Worm (Caenorhabditis elegans) whole organism, mixed stage, embryonic: ENCODE data around the gene T25D1.3.

Experiments
- bed-3 ChIP-seq: fragments of 200-800 bp; sonication (Bioruptor generic); optimal IDR thresholded peaks from 3 replicates; lab custom pipeline; 2018; ENCODE audit warnings: mild to moderate bottlenecking, missing genetic modification characterization, moderate library complexity, missing compliant biosample characterization
- ceh-43 ChIP-seq: fragments of 200-800 bp; sonication (Bioruptor generic); optimal IDR thresholded peaks from 2 replicates; lab custom pipeline; 2018; ENCODE audit warnings: mild to moderate bottlenecking, missing genetic modification characterization, moderate library complexity, missing compliant biosample characterization
- ceh-83 ChIP-seq: fragments of 200-800 bp; sonication (Bioruptor generic); optimal IDR thresholded peaks from 2 replicates; lab custom pipeline; 2018; ENCODE audit warnings: mild to moderate bottlenecking, missing genetic modification characterization, missing compliant biosample characterization
- ces-1 ChIP-seq: fragments of 150-350 bp; optimal IDR thresholded peaks from 2 replicates; lab custom pipeline; 2014; ENCODE audit warnings: missing biosample characterization, missing genetic modification reagents, missing genetic modification characterization
- drap-1 ChIP-seq: fragments of 200-800 bp; sonication (Bioruptor generic); optimal IDR thresholded peaks from 3 replicates; lab custom pipeline; 2018; ENCODE audit warnings: mild to moderate bottlenecking, missing genetic modification characterization, missing compliant biosample characterization
- elt-1 ChIP-seq: sonication (generic microtip); optimal IDR thresholded peaks from 2 replicates; lab custom pipeline; 2017; ENCODE audit warnings: missing genetic modification characterization, mild to moderate bottlenecking, missing compliant biosample characterization, antibody characterized with exemption, moderate library complexity, borderline replicate concordance; ENCODE audit not compliant: insufficient read depth
- elt-3 ChIP-seq: fragments of 150-350 bp; optimal IDR thresholded peaks from 2 replicates; lab custom pipeline; 2014; ENCODE audit warnings: missing biosample characterization, missing genetic modification characterization
- ham-2 ChIP-seq: fragments of 200-800 bp; sonication (Bioruptor generic); optimal IDR thresholded peaks from 2 replicates; lab custom pipeline; 2018; ENCODE audit warnings: mild to moderate bottlenecking, missing genetic modification characterization, missing compliant biosample characterization
- hlh-1 ChIP-seq: fragments of 150-350 bp; optimal IDR thresholded peaks from 2 replicates; lab custom pipeline; 2014; ENCODE audit warnings: missing biosample characterization, missing genetic modification reagents, missing genetic modification characterization
- lin-13 ChIP-seq: fragments of 150-350 bp; optimal IDR thresholded peaks from 2 replicates; lab custom pipeline; 2014; ENCODE audit warnings: missing biosample characterization, missing genetic modification characterization
- lin-32 ChIP-seq: fragments of 200-800 bp; sonication (Bioruptor generic); optimal IDR thresholded peaks from 2 replicates; lab custom pipeline; 2018; ENCODE audit warnings: mild to moderate bottlenecking, missing genetic modification characterization, missing compliant biosample characterization
- lsy-2 ChIP-seq: fragments of 150-350 bp; optimal IDR thresholded peaks from 2 replicates; lab custom pipeline; 2014; ENCODE audit warnings: missing biosample characterization, missing genetic modification characterization
- mab-5 ChIP-seq: fragments of 150-350 bp; optimal IDR thresholded peaks from 2 replicates; lab custom pipeline; 2014; ENCODE audit warnings: missing biosample characterization, missing genetic modification characterization
- mep-1 ChIP-seq: fragments of 150-350 bp; optimal IDR thresholded peaks from 2 replicates; lab custom pipeline; 2017; ENCODE audit warnings: missing biosample characterization, missing genetic modification reagents, missing genetic modification characterization, inconsistent platforms
- mls-2 ChIP-seq: sonication (generic microtip); optimal IDR thresholded peaks from 2 replicates; lab custom pipeline; 2016; ENCODE audit warnings: mild to moderate bottlenecking, missing genetic modification characterization, moderate library complexity, missing compliant biosample characterization
- nhr-12 ChIP-seq: fragments of 150-350 bp; optimal IDR thresholded peaks from 2 replicates; lab custom pipeline; 2014; ENCODE audit warnings: missing biosample characterization, missing genetic modification characterization
- nhr-237 ChIP-seq: fragments of 150-350 bp; optimal IDR thresholded peaks from 2 replicates; lab custom pipeline; 2014; ENCODE audit warnings: missing biosample characterization, missing genetic modification characterization
- nhr-76 ChIP-seq: sonication (generic microtip); optimal IDR thresholded peaks from 2 replicates; lab custom pipeline; 2017; ENCODE audit warnings: missing biosample characterization, missing genetic modification characterization
- pha-4 ChIP-seq: fragments of 150-350 bp; optimal IDR thresholded peaks from 2 replicates; lab custom pipeline; 2018; ENCODE audit warnings: missing biosample characterization, missing genetic modification reagents, missing genetic modification characterization
- sem-2 ChIP-seq: fragments of 200-800 bp; sonication (Bioruptor generic); optimal IDR thresholded peaks from 2 replicates; lab custom pipeline; 2018; ENCODE audit warnings: mild to moderate bottlenecking, missing genetic modification characterization, missing compliant biosample characterization
- sptf-1 ChIP-seq: sonication (generic microtip); optimal IDR thresholded peaks from 2 replicates; lab custom pipeline; 2017; ENCODE audit warnings: mild to moderate bottlenecking, missing genetic modification characterization, moderate library complexity, missing compliant biosample characterization
- tbx-8 ChIP-seq: fragments of 200-800 bp; sonication (Bioruptor generic); optimal IDR thresholded peaks from 2 replicates; lab custom pipeline; 2018; ENCODE audit warnings: mild to moderate bottlenecking, missing genetic modification characterization, moderate library complexity, missing compliant biosample characterization
- unc-120 ChIP-seq: sonication (generic microtip); optimal IDR thresholded peaks from 2 replicates; lab custom pipeline; 2017; ENCODE audit warnings: missing genetic modification characterization, missing compliant biosample characterization; ENCODE audit not compliant: poor library complexity, severe bottlenecking
- unc-39 ChIP-seq: fragments of 150-350 bp; optimal IDR thresholded peaks from 2 replicates; lab custom pipeline; 2014; ENCODE audit warnings: missing biosample characterization, missing genetic modification characterization
- unc-62 ChIP-seq: fragments of 150-350 bp; optimal IDR thresholded peaks from 2 replicates; lab custom pipeline; 2014; ENCODE audit warnings: missing biosample characterization, missing genetic modification reagents, missing genetic modification characterization
- zip-8 ChIP-seq: fragments of 150-350 bp; optimal IDR thresholded peaks from 2 replicates; lab custom pipeline; 2014; ENCODE audit warnings: missing biosample characterization, missing genetic modification characterization
- ztf-11 ChIP-seq: fragments of 150-350 bp; optimal IDR thresholded peaks from 2 replicates; lab custom pipeline; 2014; ENCODE audit warnings: missing biosample characterization, missing genetic modification characterization

T25D1.3 gene

DNA sequence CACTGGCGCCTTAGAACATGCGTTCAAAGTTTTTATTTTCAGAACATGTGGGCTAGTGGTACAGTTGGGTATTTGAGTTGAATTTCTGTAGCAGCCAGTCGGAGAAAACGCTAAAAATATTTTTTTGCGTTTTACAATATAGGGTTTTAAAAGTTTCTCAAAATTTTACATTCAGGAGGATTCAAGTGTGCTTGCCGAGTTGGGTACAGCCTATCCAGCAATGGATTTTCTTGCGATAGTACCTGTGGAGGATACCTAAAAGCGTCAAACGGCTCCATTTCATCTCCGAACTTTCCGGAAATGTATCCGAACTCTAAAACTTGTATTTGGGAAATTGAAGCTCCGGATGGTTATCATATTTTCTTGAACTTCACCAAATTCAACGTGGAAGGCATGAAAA is 39.3 kb upstream of the T25D1.3 start:
- TF ChIP-seq sptf-1 (tag; lab: Kevin White, UChicago) (no peak), unc-39 (tag; lab: Kevin White, UChicago) (no peak), lsy-2 (tag; lab: Kevin White, UChicago) (no peak), mep-1 (tag; lab: Kevin White, UChicago) (no peak), drap-1 (GFP tag; lab: Kevin White, UChicago) (no peak), lin-13 (tag; lab: Kevin White, UChicago) (no peak), lin-32 (GFP tag; lab: Kevin White, UChicago) (no peak), ham-2 (no peak), hlh-1 (no peak)

DNA sequence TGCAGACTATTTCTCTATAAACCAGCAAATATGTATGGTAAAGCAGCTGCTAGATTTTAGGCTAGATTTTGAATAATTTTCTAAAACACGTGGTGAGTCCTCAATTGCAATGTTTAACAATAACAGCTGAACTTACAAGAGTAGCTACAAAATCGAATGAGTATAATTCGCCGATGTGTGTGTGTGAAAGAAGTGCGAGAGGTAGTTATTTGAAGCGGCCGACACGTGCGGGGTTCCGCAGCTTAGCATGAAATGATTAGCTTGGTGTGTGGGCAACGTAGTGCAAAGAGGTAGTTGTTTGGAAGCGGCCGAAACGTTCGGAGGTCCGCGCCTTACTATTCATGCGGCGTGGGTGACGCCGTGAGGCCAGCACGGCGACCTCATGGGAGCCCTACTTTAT is 36.6 kb upstream of the T25D1.3 start:
- no peak for TF ChIP-seq hlh-1
- TF ChIP-seq elt-1 (tag; lab: Kevin White, UChicago): no peak
- TF ChIP-seq elt-3 (tag; lab: Kevin White, UChicago): no peak
- TF ChIP-seq ceh-83: no peak
- TF ChIP-seq unc-39 (tag; lab: Kevin White, UChicago): no peak
- TF ChIP-seq unc-62 (GFP tag; lab: Kevin White, UChicago): no peak
- no peak for TF ChIP-seq lsy-2 (tag; lab: Kevin White, UChicago)
- TF ChIP-seq, all 35 proteins: peak for 0

DNA sequence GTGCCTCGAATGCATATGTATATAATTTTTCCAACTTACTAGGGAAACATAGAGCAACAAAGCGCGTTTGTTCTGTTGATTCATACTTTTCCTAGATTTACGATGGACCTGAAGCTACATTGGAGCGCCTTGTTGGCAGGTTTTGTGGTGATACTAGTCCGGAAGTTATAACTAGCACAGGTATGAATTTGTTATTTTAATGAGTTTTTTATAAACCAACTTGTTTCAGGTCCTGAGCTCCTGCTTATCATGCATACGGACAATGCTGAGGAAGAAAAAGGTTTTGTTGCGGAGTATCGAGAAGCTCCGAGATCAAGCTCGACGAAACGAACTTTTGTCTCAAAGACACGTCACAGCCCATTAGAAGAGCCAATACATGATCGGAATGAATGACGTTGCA is 34.7 kb upstream of the T25D1.3 start, which contains the start of gene F38E9.1:
Gene F38E9.1, plus strand, starts transcription at position 301 of the 400 bp plus-strand sequence.
- TF ChIP-seq lin-13 (tag; lab: Kevin White, UChicago) (no peak), nhr-76 (tag; lab: Kevin White, UChicago) (no peak), unc-62 (GFP tag; lab: Kevin White, UChicago) (no peak), mep-1 (tag; lab: Kevin White, UChicago) (no peak), mls-2 (tag; lab: Kevin White, UChicago) (no peak), zip-8 (tag; lab: Kevin White, UChicago) (no peak), pha-4 (tag; lab: Kevin White, UChicago) (no peak), ceh-43 (GFP tag; lab: Kevin White, UChicago) (no peak), bed-3 (GFP tag; lab: Kevin White, UChicago) (no peak), unc-39 (tag; lab: Kevin White, UChicago) (no peak), lsy-2 (tag; lab: Kevin White, UChicago) (no peak), sptf-1 (tag; lab: Kevin White, UChicago) (no peak), nhr-12 (tag; lab: Kevin White, UChicago) (no peak), ham-2 (no peak), nhr-237 (tag; lab: Kevin White, UChicago) (no peak)

DNA sequence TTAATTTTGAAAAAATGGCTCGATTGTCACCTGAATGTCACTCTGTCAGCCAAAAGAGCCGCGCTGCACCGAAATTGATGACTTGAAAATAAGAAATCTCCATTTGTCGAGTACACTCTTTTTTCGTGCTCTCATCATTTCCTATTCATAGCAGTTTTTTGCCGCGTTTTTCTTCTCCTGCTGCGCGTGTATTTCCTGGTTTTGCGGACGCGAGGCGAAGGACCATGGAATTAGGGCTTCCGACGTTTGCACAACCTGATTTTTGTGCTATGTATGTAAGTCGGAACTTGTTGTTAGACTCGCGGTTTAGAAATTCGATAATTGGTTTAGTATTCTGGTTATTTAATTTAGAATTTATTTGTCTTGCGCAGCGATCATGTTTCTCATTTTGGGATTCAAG is 25.2 kb upstream of the T25D1.3 start:
- TF ChIP-seq unc-120: no peak
- no peak for TF ChIP-seq sem-2
- TF ChIP-seq mls-2 (tag; lab: Kevin White, UChicago): no peak
- no peak for TF ChIP-seq ztf-11 (tag; lab: Kevin White, UChicago)
- TF ChIP-seq ces-1 (GFP tag; lab: Kevin White, UChicago): peak; percentile 34

DNA sequence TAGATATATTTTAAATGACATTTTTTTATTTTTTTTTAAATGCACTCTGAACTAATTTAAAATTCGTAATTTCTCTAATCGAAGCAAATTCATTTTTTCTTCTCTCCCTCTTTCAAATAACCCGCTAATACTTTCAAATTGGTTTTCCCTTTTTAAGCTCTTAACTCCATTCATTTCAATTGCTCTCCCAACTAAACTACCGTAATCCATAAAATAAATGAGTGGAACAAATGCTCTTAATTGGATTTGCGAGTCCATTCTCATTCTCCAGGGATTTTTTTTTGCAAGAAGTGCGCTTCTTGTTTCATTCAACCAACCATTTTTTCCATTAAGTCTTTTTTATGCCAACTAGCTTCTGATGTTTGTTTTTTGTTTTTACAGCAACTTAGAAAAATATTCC is 24.4 kb upstream of the T25D1.3 start:
- TF ChIP-seq ces-1 (GFP tag; lab: Kevin White, UChicago): peak; percentile 60
- no peak for TF ChIP-seq ham-2

DNA sequence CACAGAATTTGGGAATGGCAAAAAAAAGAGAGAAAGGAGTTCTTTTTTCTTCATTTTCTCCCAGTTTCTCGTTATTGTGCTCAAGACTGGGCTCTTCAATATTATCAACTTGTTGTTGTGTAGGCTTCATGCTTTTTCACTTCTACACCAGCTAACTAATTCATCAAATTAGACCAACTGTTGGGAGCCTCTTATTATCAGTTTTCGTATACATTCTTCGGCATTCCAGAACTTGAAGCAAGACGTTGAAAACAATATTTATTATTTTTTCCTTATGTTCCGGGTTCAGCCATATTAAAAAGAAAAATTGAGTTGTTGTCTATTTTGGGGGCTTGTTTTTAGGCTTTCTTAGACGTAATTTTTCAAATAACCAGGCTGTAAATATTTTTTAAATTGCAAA is 22.5 kb upstream of the T25D1.3 start:
- no peak for TF ChIP-seq bed-3 (GFP tag; lab: Kevin White, UChicago)
- TF ChIP-seq nhr-76 (tag; lab: Kevin White, UChicago): no peak
- no peak for TF ChIP-seq drap-1 (GFP tag; lab: Kevin White, UChicago)
- TF ChIP-seq tbx-8 (GFP tag; lab: Kevin White, UChicago): no peak
- TF ChIP-seq nhr-237 (tag; lab: Kevin White, UChicago): no peak
- TF ChIP-seq mab-5 (tag; lab: Kevin White, UChicago): no peak
- no peak for TF ChIP-seq ces-1 (GFP tag; lab: Kevin White, UChicago)
- TF ChIP-seq ceh-43 (GFP tag; lab: Kevin White, UChicago): no peak
- no peak for TF ChIP-seq nhr-12 (tag; lab: Kevin White, UChicago)
- no peak for TF ChIP-seq sptf-1 (tag; lab: Kevin White, UChicago)
- no peak for TF ChIP-seq lsy-2 (tag; lab: Kevin White, UChicago)
- TF ChIP-seq zip-8 (tag; lab: Kevin White, UChicago): no peak
- TF ChIP-seq, all 35 proteins: peak for 0
